Fruit fly (Drosophila melanogaster) whole organism, wandering third instar larva: ENCODE measurements around the gene Klp10A.

ENCODE experiments used
- Myc ChIP-seq: fragments of >200 bp; optimal IDR thresholded peaks from 2 replicates; lab custom pipeline; 2017
- OdsH ChIP-seq: fragments of 200-800 bp; sonication (Bioruptor generic); optimal IDR thresholded peaks from 2 replicates; lab custom pipeline; 2016; ENCODE audit warnings: missing biosample characterization, mild to moderate bottlenecking, missing genetic modification characterization
- ey ChIP-seq: fragments of 200-800 bp; sonication (Bioruptor generic); optimal IDR thresholded peaks from 2 replicates; lab custom pipeline; 2016; ENCODE audit warnings: missing biosample characterization, missing genetic modification characterization
- fru ChIP-seq: fragments of 200-800 bp; sonication (Bioruptor generic); optimal IDR thresholded peaks from 3 replicates; lab custom pipeline; 2016; ENCODE audit warnings: missing biosample characterization, mild to moderate bottlenecking, missing genetic modification characterization
- lola ChIP-seq: fragments of >200 bp; optimal IDR thresholded peaks from 2 replicates; lab custom pipeline; 2017; ENCODE audit warnings: missing biosample characterization, missing genetic modification characterization
- psq ChIP-seq: fragments of 200-800 bp; sonication (Bioruptor generic); optimal IDR thresholded peaks from 3 replicates; lab custom pipeline; 2017; ENCODE audit warnings: missing biosample characterization, mild to moderate bottlenecking, missing genetic modification characterization, moderate library complexity
- sv ChIP-seq: fragments of 200-800 bp; sonication (Bioruptor generic); optimal IDR thresholded peaks from 3 replicates; lab custom pipeline; 2016; ENCODE audit warnings: missing biosample characterization, missing genetic modification characterization
- usp ChIP-seq: fragments of >200 bp; optimal IDR thresholded peaks from 2 replicates; lab custom pipeline; 2017; ENCODE audit warnings: missing biosample characterization, missing genetic modification characterization

dm6 chrX:11176073-11176472 is 39.2 kb upstream of the Klp10A start:
- TF ChIP-seq sv = no peak
- no peak for TF ChIP-seq Myc
- TF ChIP-seq ey = no peak
- no peak for TF ChIP-seq fru
- TF ChIP-seq OdsH (GFP tag; lab: Kevin White, UChicago) = no peak
- no peak for TF ChIP-seq psq
- no peak for TF ChIP-seq lola (GFP tag; lab: Kevin White, UChicago)
- no peak for TF ChIP-seq usp (GFP tag; lab: Kevin White, UChicago)
